Worm (Caenorhabditis elegans) whole organism, young adult: Measurements from ENCODE around the gene F14B8.6.

Experiments used
- F37B4.10 ChIP-seq: fragments of 200-800 bp; sonication (Bioruptor generic); IDR thresholded peaks from 2 replicates; pipeline ENCODE4 v1.3.6; 2022; ENCODE audit warnings: missing genetic modification characterization, missing compliant biosample characterization
- athp-1 ChIP-seq: sonication (generic microtip); optimal IDR thresholded peaks from 2 replicates; lab custom pipeline; 2017; ENCODE audit warnings: mild to moderate bottlenecking, missing genetic modification characterization, missing compliant biosample characterization
- ceh-79 ChIP-seq: sonication (generic microtip); optimal IDR thresholded peaks from 2 replicates; lab custom pipeline; 2017; ENCODE audit warnings: mild to moderate bottlenecking, missing genetic modification characterization, missing compliant biosample characterization
- nfya-1 ChIP-seq: sonication (generic microtip); optimal IDR thresholded peaks from 2 replicates; lab custom pipeline; 2017; ENCODE audit warnings: antibody characterized with exemption, missing compliant biosample characterization, missing genetic modification characterization, borderline replicate concordance; ENCODE audit not compliant: insufficient read depth
- pbrm-1 ChIP-seq: fragments of 200-800 bp; sonication (Bioruptor generic); IDR thresholded peaks from 2 replicates; pipeline ENCODE4 v1.3.6; 2022; ENCODE audit warnings: missing genetic modification reagents, missing genetic modification characterization, missing compliant biosample characterization
- tbx-9 ChIP-seq: sonication (generic microtip); optimal IDR thresholded peaks from 2 replicates; lab custom pipeline; 2016; ENCODE audit warnings: borderline replicate concordance, missing genetic modification characterization, inconsistent platforms, missing compliant biosample characterization

DNA sequence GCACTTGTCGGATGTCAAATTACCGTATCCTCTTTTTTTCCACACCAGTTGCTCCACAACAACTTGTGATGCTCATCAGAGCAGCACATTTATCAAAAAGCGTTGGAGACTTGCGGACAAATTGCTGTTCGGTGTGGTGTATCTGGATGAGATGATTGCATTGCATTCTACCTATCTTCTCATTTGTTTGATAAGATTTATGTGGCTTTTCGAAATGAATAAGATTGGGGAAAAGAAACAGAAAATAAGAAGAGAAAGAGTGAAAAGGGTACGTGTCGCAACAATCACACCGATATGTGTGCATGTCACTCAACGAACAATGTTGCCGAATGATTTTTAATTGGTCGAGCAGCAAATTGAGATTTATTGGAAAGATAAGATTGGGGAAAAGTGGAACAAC is 38.1 kb downstream of the F14B8.6 start:
- TF ChIP-seq ceh-79 (no peak), nfya-1 (tag; lab: Kevin White, UChicago) (no peak), F37B4.10 (GFP tag; lab: Robert Waterston, UW) (no peak), pbrm-1 (GFP tag; lab: Robert Waterston, UW) (no peak), tbx-9 (tag; lab: Kevin White, UChicago) (no peak), athp-1 (no peak)
